Fruit fly (Drosophila melanogaster): ENCODE measurements around the gene CG18558.
A peak's percentile ranks its signal among the peaks of the same experiment; 100 is the strongest.

Gene CG18558

DNA sequence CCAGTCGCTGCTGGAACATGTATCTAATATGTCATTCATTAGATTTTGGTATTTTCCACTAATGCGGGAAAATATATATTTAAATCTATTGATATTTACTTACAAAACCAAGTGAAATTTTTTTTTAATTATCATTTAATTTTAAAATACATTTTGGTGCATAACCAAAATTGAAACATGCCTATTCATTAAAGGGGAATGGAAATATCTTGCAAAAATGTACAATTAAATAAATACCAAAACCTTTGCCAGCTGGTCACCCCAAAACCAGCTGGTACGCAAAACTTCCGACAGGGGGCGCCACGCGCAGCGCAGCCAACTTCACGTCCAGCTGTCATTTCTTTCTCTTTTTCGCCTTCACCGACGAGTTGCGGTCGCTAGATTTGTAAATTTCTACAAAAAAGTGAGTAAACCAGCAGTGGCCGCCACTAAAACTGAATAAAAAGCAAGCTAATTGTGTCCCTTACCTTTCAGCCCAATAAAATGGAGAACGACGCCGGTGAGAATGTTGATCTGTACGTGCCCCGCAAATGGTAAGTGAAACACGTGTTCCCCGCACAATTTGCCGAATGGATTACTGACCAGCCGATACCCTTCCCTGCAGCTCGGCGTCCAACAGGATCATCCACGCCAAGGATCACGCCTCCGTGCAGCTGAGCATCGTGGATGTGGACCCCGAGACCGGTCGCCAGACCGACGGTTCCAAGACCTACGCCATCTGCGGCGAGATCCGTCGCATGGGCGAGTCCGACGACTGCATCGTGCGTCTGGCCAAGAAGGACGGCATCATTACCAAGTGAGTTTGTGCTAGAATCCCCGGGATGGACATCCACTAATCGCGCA is 11.7 kb upstream of the CG18558 start, which contains the start of the genes CG3104 and RpS21 (continued):
- TF ChIP-seq ro (GFP tag; IDR thresholded peaks at IDR 0.05), result peak; percentile 76
- TF ChIP-seq CG15269 (tag; optimal IDR thresholded peaks at IDR 0.05), result peak; percentile 72
- peak; percentile 45; the same call in 1 of the 2 replicates for TF ChIP-seq peb (GFP tag; IDR thresholded peaks at IDR 0.05)
- TF ChIP-seq sima (GFP tag; optimal IDR thresholded peaks at IDR 0.05), result no peak
- peak; percentile 31; the same call in 1 of the 2 replicates for TF ChIP-seq rib (GFP tag; IDR thresholded peaks at IDR 0.05)
- TF ChIP-seq lbe (GFP tag; optimal IDR thresholded peaks at IDR 0.05), result peak; percentile 58
- TF ChIP-seq HLH3B (GFP tag; IDR thresholded peaks at IDR 0.05), result peak; percentile 80
- TF ChIP-seq unpg (GFP tag; optimal IDR thresholded peaks at IDR 0.05), result peak; percentile 56
- TF ChIP-seq ato (GFP tag; IDR thresholded peaks at IDR 0.05; ENCODE audit: partially characterized antibody), result no peak
- peak; percentile 96 for TF ChIP-seq sens (GFP tag)
- TF ChIP-seq tx (GFP tag; optimal IDR thresholded peaks at IDR 0.05), result peak; percentile 71
- peak; percentile 7 for TF ChIP-seq CG15479 (GFP tag; optimal IDR thresholded peaks at IDR 0.05)
- peak; percentile 88 for TF ChIP-seq CG11723 (GFP tag; optimal IDR thresholded peaks at IDR 0.05)
- peak; percentile 59 for TF ChIP-seq CG10979 (tag; optimal IDR thresholded peaks at IDR 0.05)
- peak; percentile 55 for TF ChIP-seq fd64A (GFP tag; optimal IDR thresholded peaks at IDR 0.05)
- peak; percentile 88 for TF ChIP-seq CG15514 (GFP tag; optimal IDR thresholded peaks at IDR 0.05)
- TF ChIP-seq CG2129 (GFP tag; IDR thresholded peaks at IDR 0.05; ENCODE audit: partially characterized antibody), result no peak
- peak; percentile 83; the same call in 2 of the 3 replicates for TF ChIP-seq gce (GFP tag; IDR thresholded peaks at IDR 0.05)
- TF ChIP-seq da (GFP tag; optimal IDR thresholded peaks at IDR 0.05), result peak; percentile 84
- peak; percentile 84 for TF ChIP-seq CoRest (tag; optimal IDR thresholded peaks at IDR 0.05)
- peak; percentile 95 for TF ChIP-seq CG9797 (GFP tag; optimal IDR thresholded peaks at IDR 0.05)
- peak; percentile 17; the same call in 1 of the 2 replicates for TF ChIP-seq amos (GFP tag; IDR thresholded peaks at IDR 0.05; ENCODE audit: partially characterized antibody)
- peak; percentile 66 for TF ChIP-seq dimm (GFP tag; IDR thresholded peaks at IDR 0.05)
- no peak; the same call in 1 of the 2 replicates for TF ChIP-seq CG42726 (GFP tag; IDR thresholded peaks at IDR 0.05; ENCODE audit: partially characterized antibody)
- peak; percentile 53 for TF ChIP-seq gro (GFP tag; optimal IDR thresholded peaks at IDR 0.05)
- TF ChIP-seq Kr (GFP tag; optimal IDR thresholded peaks at IDR 0.05), result peak; percentile 39
- TF ChIP-seq hth (optimal IDR thresholded peaks at IDR 0.05), result no peak
- TF ChIP-seq Hand (GFP tag; optimal IDR thresholded peaks at IDR 0.05), result peak; percentile 15
- peak; percentile 79 to 87 for TF ChIP-seq dpn (GFP tag; optimal IDR thresholded peaks at IDR 0.05)
- peak; percentile 50 for TF ChIP-seq luna (GFP tag; optimal IDR thresholded peaks at IDR 0.05)
- peak; percentile 65 for TF ChIP-seq dmrt11E (tag; optimal IDR thresholded peaks at IDR 0.05)
- TF ChIP-seq CG1832 (GFP tag; optimal IDR thresholded peaks at IDR 0.05), result no peak
- TF ChIP-seq shn (GFP tag; optimal IDR thresholded peaks at IDR 0.05), result peak; percentile 81
- peak; percentile 43 for TF ChIP-seq CG8359 (GFP tag; optimal IDR thresholded peaks at IDR 0.05; ENCODE audit: borderline replicate concordance)
- TF ChIP-seq Bgb (GFP tag; IDR thresholded peaks at IDR 0.05; ENCODE audit: partially characterized antibody), result peak; percentile 29
- peak; percentile 68 for TF ChIP-seq CG6272 (GFP tag; IDR thresholded peaks at IDR 0.05)
- peak; percentile 79 for TF ChIP-seq CG13424 (tag; optimal IDR thresholded peaks at IDR 0.05)
- TF ChIP-seq Lpt (GFP tag; optimal IDR thresholded peaks at IDR 0.05), result no peak
- peak; percentile 78 for TF ChIP-seq CG8765 (GFP tag; IDR thresholded peaks at IDR 0.05)
- peak; percentile 15 for TF ChIP-seq oc (tag; optimal IDR thresholded peaks at IDR 0.05)
- peak; percentile 61 for TF ChIP-seq danr (GFP tag; IDR thresholded peaks at IDR 0.05)
- peak; percentile 87 for TF ChIP-seq CG12155 (GFP tag; optimal IDR thresholded peaks at IDR 0.05)
- peak; percentile 88 for TF ChIP-seq CG32772 (GFP tag; IDR thresholded peaks at IDR 0.05)
- peak; percentile 95 for TF ChIP-seq ken (GFP tag; IDR thresholded peaks at IDR 0.05)
- peak; percentile 95 for TF ChIP-seq CG11247 (GFP tag; IDR thresholded peaks at IDR 0.05)
- TF ChIP-seq CG6813 (GFP tag; optimal IDR thresholded peaks at IDR 0.05), result peak; percentile 67
- TF ChIP-seq Vsx1 (GFP tag; optimal IDR thresholded peaks at IDR 0.05), result peak; percentile 74
- peak; percentile 63 for TF ChIP-seq bigmax (GFP tag; optimal IDR thresholded peaks at IDR 0.05)
